Comparison of ENCODE assay signal across 1 fruit fly cellular context in genomic region chr3R:23297132-23297862, dm6.
TF ChIP-seq lines count a peak whose summit lies in the region.

No protein-coding gene starts in this region.

TF ChIP-seq in whole organism, embryonic, 481 proteins besides CTCF, POLR2A, EP300 and RAD21 (continued from another document and continues in another):
- TF ChIP-seq BtbVII (GFP tag; optimal IDR thresholded peaks at IDR 0.05; lab: Kevin White, UChicago) (no peak), Xrp1 (GFP tag; IDR thresholded peaks at IDR 0.05; lab: Robert Waterston, UW) (peak; percentile 72), vfl (GFP tag; optimal IDR thresholded peaks at IDR 0.05; lab: Kevin White, UChicago) (no peak), Ptx1 (GFP tag; IDR thresholded peaks at IDR 0.05; lab: Robert Waterston, UW) (peak; percentile 22; the same call in 1 of the 2 replicates), zfh2 (GFP tag; optimal IDR thresholded peaks at IDR 0.05; lab: Kevin White, UChicago) (no peak), CG12299 (tag; optimal IDR thresholded peaks at IDR 0.05; lab: Kevin White, UChicago) (no peak), CG12942 (GFP tag; optimal IDR thresholded peaks at IDR 0.05; lab: Kevin White, UChicago) (peak; percentile 10), MESR4 (GFP tag; optimal IDR thresholded peaks at IDR 0.05; lab: Kevin White, UChicago) (no peak), CG3838 (GFP tag; optimal IDR thresholded peaks at IDR 0.05; lab: Kevin White, UChicago) (no peak), Elba2 (GFP tag; optimal IDR thresholded peaks at IDR 0.05; lab: Kevin White, UChicago) (no peak), chif (GFP tag; optimal IDR thresholded peaks at IDR 0.05; lab: Kevin White, UChicago) (peak in 1 of 2 experiments; percentile 49), CG34224 (GFP tag; IDR thresholded peaks at IDR 0.05; lab: Robert Waterston, UW; ENCODE audit: partially characterized antibody) (no peak), Jarid2 (GFP tag; optimal IDR thresholded peaks at IDR 0.05; lab: Kevin White, UChicago) (peak; percentile 6), Side (GFP tag; optimal IDR thresholded peaks at IDR 0.05; lab: Kevin White, UChicago) (no peak), Meics (GFP tag; optimal IDR thresholded peaks at IDR 0.05; lab: Kevin White, UChicago) (peak; percentile 24), CG10321 (GFP tag; IDR thresholded peaks at IDR 0.05; lab: Robert Waterston, UW) (peak; percentile 43; the same call in 1 of the 2 replicates), CoRest (tag; optimal IDR thresholded peaks at IDR 0.05; lab: Kevin White, UChicago) (peak; percentile 31), dmrt99B (tag; optimal IDR thresholded peaks at IDR 0.05; lab: Kevin White, UChicago) (peak; percentile 20), PHDP (tag; optimal IDR thresholded peaks at IDR 0.05; lab: Kevin White, UChicago) (no peak), dpn (GFP tag; optimal IDR thresholded peaks at IDR 0.05; lab: Kevin White, UChicago) (peak in 1 of 2 experiments; percentile 16), CG5953 (GFP tag; IDR thresholded peaks at IDR 0.05; lab: Robert Waterston, UW) (0 out of 2 replicates have a peak, but pooled peaks have one; percentile 6), CG6689 (GFP tag; IDR thresholded peaks at IDR 0.05; lab: Robert Waterston, UW) (0 out of 2 replicates have a peak, but pooled peaks have one; percentile 32), CG8281 (tag; optimal IDR thresholded peaks at IDR 0.05; lab: Kevin White, UChicago) (no peak), MTF-1 (GFP tag; optimal IDR thresholded peaks at IDR 0.05; lab: Kevin White, UChicago; ENCODE audit: borderline replicate concordance) (peak; percentile 21), bigmax (GFP tag; optimal IDR thresholded peaks at IDR 0.05; lab: Kevin White, UChicago) (no peak), ranshi (GFP tag; IDR thresholded peaks at IDR 0.05; lab: Robert Waterston, UW) (no peak), gt (GFP tag; IDR thresholded peaks at IDR 0.05; lab: Robert Waterston, UW) (no peak), btn (GFP tag; optimal IDR thresholded peaks at IDR 0.05; lab: Kevin White, UChicago) (no peak), Sox100B (GFP tag; optimal IDR thresholded peaks at IDR 0.05; lab: Kevin White, UChicago) (no peak), dmrt11E (tag; optimal IDR thresholded peaks at IDR 0.05; lab: Kevin White, UChicago) (peak; percentile 81), schlank (tag; optimal IDR thresholded peaks at IDR 0.05; lab: Kevin White, UChicago) (no peak), trem (tag; optimal IDR thresholded peaks at IDR 0.05; lab: Kevin White, UChicago) (peak; percentile 36), cg (GFP tag; optimal IDR thresholded peaks at IDR 0.05; lab: Kevin White, UChicago) (no peak), CG7271 (tag; optimal IDR thresholded peaks at IDR 0.05; lab: Kevin White, UChicago) (no peak), grau (tag; optimal IDR thresholded peaks at IDR 0.05; lab: Kevin White, UChicago) (peak; percentile 14), az2 (GFP tag; optimal IDR thresholded peaks at IDR 0.05; lab: Kevin White, UChicago) (peak; percentile 21), CG17328 (GFP tag; IDR thresholded peaks at IDR 0.05; lab: Robert Waterston, UW) (no peak), CG17385 (GFP tag; optimal IDR thresholded peaks at IDR 0.05; lab: Kevin White, UChicago) (peak; percentile 61), H2.0 (GFP tag; IDR thresholded peaks at IDR 0.05; lab: Robert Waterston, UW) (no peak), CG4360 (GFP tag; IDR thresholded peaks at IDR 0.05; lab: Robert Waterston, UW) (no peak), bbx (GFP tag; IDR thresholded peaks at IDR 0.05; lab: Robert Waterston, UW; ENCODE audit: partially characterized antibody) (no peak), slp2 (GFP tag; optimal IDR thresholded peaks at IDR 0.05; lab: Kevin White, UChicago) (no peak), Ssrp (tag; optimal IDR thresholded peaks at IDR 0.05; lab: Kevin White, UChicago) (peak; percentile 45), CG4282 (GFP tag; optimal IDR thresholded peaks at IDR 0.05; lab: Kevin White, UChicago) (no peak), CG6254 (GFP tag; optimal IDR thresholded peaks at IDR 0.05; lab: Kevin White, UChicago) (no peak), CG9215 (GFP tag; IDR thresholded peaks at IDR 0.05; lab: Robert Waterston, UW) (no peak; the same call in 1 of the 2 replicates), Dek (tag; optimal IDR thresholded peaks at IDR 0.05; lab: Kevin White, UChicago) (no peak), CG1233 (GFP tag; optimal IDR thresholded peaks at IDR 0.05; lab: Kevin White, UChicago) (peak; percentile 9), stwl (tag; optimal IDR thresholded peaks at IDR 0.05; lab: Kevin White, UChicago) (no peak), NK7.1 (GFP tag; optimal IDR thresholded peaks at IDR 0.05; lab: Kevin White, UChicago) (no peak), Nf-YC (tag; optimal IDR thresholded peaks at IDR 0.05; lab: Kevin White, UChicago) (peak; percentile 93), Dip2 (GFP tag; IDR thresholded peaks at IDR 0.05; lab: Robert Waterston, UW) (no peak), crp (GFP tag; optimal IDR thresholded peaks at IDR 0.05; lab: Kevin White, UChicago) (no peak), CG3995 (GFP tag; optimal IDR thresholded peaks at IDR 0.05; lab: Kevin White, UChicago) (no peak), chn (GFP tag; optimal IDR thresholded peaks at IDR 0.05; lab: Kevin White, UChicago) (no peak), CG15514 (GFP tag; optimal IDR thresholded peaks at IDR 0.05; lab: Kevin White, UChicago) (peak; percentile 54), CG10209 (GFP tag; optimal IDR thresholded peaks at IDR 0.05; lab: Kevin White, UChicago) (peak; percentile 13), CG3281 (GFP tag; optimal IDR thresholded peaks at IDR 0.05; lab: Kevin White, UChicago) (peak; percentile 28), en (GFP tag; optimal IDR thresholded peaks at IDR 0.05; lab: Kevin White, UChicago) (no peak), bab2 (GFP tag; optimal IDR thresholded peaks at IDR 0.05; lab: Kevin White, UChicago) (no peak), dm (GFP tag; optimal IDR thresholded peaks at IDR 0.05; lab: Kevin White, UChicago) (peak; percentile 0), zf30C (GFP tag; optimal IDR thresholded peaks at IDR 0.05; lab: Kevin White, UChicago) (peak; percentile 17), seq (GFP tag; IDR thresholded peaks at IDR 0.05; lab: Robert Waterston, UW) (peak; percentile 44; the same call in 1 of the 2 replicates), wek (GFP tag; optimal IDR thresholded peaks at IDR 0.05; lab: Kevin White, UChicago) (peak; percentile 26), NFAT (GFP tag; IDR thresholded peaks at IDR 0.05; lab: Robert Waterston, UW) (no peak), Hsf (GFP tag; optimal IDR thresholded peaks at IDR 0.05; lab: Kevin White, UChicago) (peak; percentile 5), CG18476 (GFP tag; optimal IDR thresholded peaks at IDR 0.05; lab: Kevin White, UChicago) (peak; percentile 9), HLHmδ (GFP tag; optimal IDR thresholded peaks at IDR 0.05; lab: Kevin White, UChicago) (peak; percentile 76), dimm (GFP tag; IDR thresholded peaks at IDR 0.05; lab: Robert Waterston, UW) (no peak), fd96Cb (tag; optimal IDR thresholded peaks at IDR 0.05; lab: Kevin White, UChicago) (peak; percentile 58), CG12071 (GFP tag; optimal IDR thresholded peaks at IDR 0.05; lab: Kevin White, UChicago) (peak; percentile 29), Med (GFP tag; lab: Kevin White, UChicago) (peak; percentile 61), CG10654 (GFP tag; optimal IDR thresholded peaks at IDR 0.05; lab: Kevin White, UChicago) (peak; percentile 20), CG17361 (GFP tag; IDR thresholded peaks at IDR 0.05; lab: Robert Waterston, UW) (peak; percentile 66), tgo (GFP tag; IDR thresholded peaks at IDR 0.05; lab: Robert Waterston, UW) (0 out of 3 replicates have a peak, but pooled peaks have one; percentile 33), CG17829 (tag; optimal IDR thresholded peaks at IDR 0.05; lab: Kevin White, UChicago) (peak; percentile 20), CHES-1-like (GFP tag; optimal IDR thresholded peaks at IDR 0.05; lab: Kevin White, UChicago) (no peak), mam (GFP tag; optimal IDR thresholded peaks at IDR 0.05; lab: Kevin White, UChicago) (no peak), eve (GFP tag; optimal IDR thresholded peaks at IDR 0.05; lab: Kevin White, UChicago) (peak in 1 of 2 experiments; percentile 47), CG1603 (tag; optimal IDR thresholded peaks at IDR 0.05; lab: Kevin White, UChicago) (no peak), NC2α (GFP tag; optimal IDR thresholded peaks at IDR 0.05; lab: Kevin White, UChicago) (no peak), CG11504 (tag; optimal IDR thresholded peaks at IDR 0.05; lab: Kevin White, UChicago) (peak; percentile 51), pros (GFP tag; optimal IDR thresholded peaks at IDR 0.05; lab: Kevin White, UChicago) (peak; percentile 21), CG5245 (GFP tag; optimal IDR thresholded peaks at IDR 0.05; lab: Kevin White, UChicago) (peak; percentile 15), lola (GFP tag; optimal IDR thresholded peaks at IDR 0.05; lab: Kevin White, UChicago) (peak in 1 of 3 experiments; percentile 60), ap (GFP tag; IDR thresholded peaks at IDR 0.05; lab: Robert Waterston, UW) (no peak), tio (GFP tag; optimal IDR thresholded peaks at IDR 0.05; lab: Kevin White, UChicago) (peak; percentile 32), CG4617 (GFP tag; optimal IDR thresholded peaks at IDR 0.05; lab: Kevin White, UChicago; ENCODE audit: borderline replicate concordance) (no peak), Chrac-16 (GFP tag; optimal IDR thresholded peaks at IDR 0.05; lab: Kevin White, UChicago) (peak; percentile 37), CG9727 (GFP tag; optimal IDR thresholded peaks at IDR 0.05; lab: Kevin White, UChicago) (peak; percentile 60), ci (GFP tag; IDR thresholded peaks at IDR 0.05; lab: Robert Waterston, UW) (peak; percentile 63), caup (GFP tag; optimal IDR thresholded peaks at IDR 0.05; lab: Kevin White, UChicago; ENCODE audit: severe bottlenecking) (peak; percentile 13), repo (GFP tag; optimal IDR thresholded peaks at IDR 0.05; lab: Kevin White, UChicago) (no peak), Abd-B (GFP tag; optimal IDR thresholded peaks at IDR 0.05; lab: Kevin White, UChicago) (peak; percentile 35), CG12391 (tag; optimal IDR thresholded peaks at IDR 0.05; lab: Kevin White, UChicago) (peak; percentile 51), HLH54F (GFP tag; optimal IDR thresholded peaks at IDR 0.05; lab: Kevin White, UChicago) (no peak), CG1602 (GFP tag; optimal IDR thresholded peaks at IDR 0.05; lab: Kevin White, UChicago) (peak; percentile 38), CG17912 (GFP tag; optimal IDR thresholded peaks at IDR 0.05; lab: Kevin White, UChicago) (no peak), cwo (GFP tag; optimal IDR thresholded peaks at IDR 0.05; lab: Kevin White, UChicago) (peak; percentile 56), CG4424 (GFP tag; optimal IDR thresholded peaks at IDR 0.05; lab: Kevin White, UChicago) (peak; percentile 45), Mad (GFP tag; optimal IDR thresholded peaks at IDR 0.05; lab: Kevin White, UChicago) (no peak), Nf-YB (GFP tag; optimal IDR thresholded peaks at IDR 0.05; lab: Kevin White, UChicago) (peak; percentile 82), CG2712 (tag; optimal IDR thresholded peaks at IDR 0.05; lab: Kevin White, UChicago) (peak; percentile 69), z (GFP tag; IDR thresholded peaks at IDR 0.05; lab: Robert Waterston, UW) (no peak), sqz (GFP tag; optimal IDR thresholded peaks at IDR 0.05; lab: Kevin White, UChicago) (peak; percentile 55), Drgx (GFP tag; IDR thresholded peaks at IDR 0.05; lab: Robert Waterston, UW) (no peak), sens (GFP tag; lab: Kevin White, UChicago) (peak; percentile 54), CG7839 (tag; optimal IDR thresholded peaks at IDR 0.05; lab: Kevin White, UChicago) (peak; percentile 41), CG2202 (tag; optimal IDR thresholded peaks at IDR 0.05; lab: Kevin White, UChicago) (no peak), zen (tag; optimal IDR thresholded peaks at IDR 0.05; lab: Kevin White, UChicago) (peak; percentile 39), nmo (GFP tag; optimal IDR thresholded peaks at IDR 0.05; lab: Kevin White, UChicago) (peak; percentile 50), Six4 (GFP tag; optimal IDR thresholded peaks at IDR 0.05; lab: Kevin White, UChicago) (no peak), CG4820 (GFP tag; optimal IDR thresholded peaks at IDR 0.05; lab: Kevin White, UChicago) (peak; percentile 13), Dad (GFP tag; optimal IDR thresholded peaks at IDR 0.05; lab: Kevin White, UChicago) (no peak), Hey (tag; optimal IDR thresholded peaks at IDR 0.05; lab: Kevin White, UChicago) (peak; percentile 8), CG8388 (GFP tag; optimal IDR thresholded peaks at IDR 0.05; lab: Kevin White, UChicago) (peak; percentile 27), tup (GFP tag; optimal IDR thresholded peaks at IDR 0.05; lab: Kevin White, UChicago) (no peak), Aef1 (GFP tag; IDR thresholded peaks at IDR 0.05; lab: Robert Waterston, UW) (no peak), CG17359 (tag; optimal IDR thresholded peaks at IDR 0.05; lab: Kevin White, UChicago) (peak; percentile 25), eyg (GFP tag; optimal IDR thresholded peaks at IDR 0.05; lab: Kevin White, UChicago) (no peak), CG14710 (tag; optimal IDR thresholded peaks at IDR 0.05; lab: Kevin White, UChicago) (peak; percentile 52), lab (GFP tag; optimal IDR thresholded peaks at IDR 0.05; lab: Kevin White, UChicago) (peak; percentile 58), CG34422 (GFP tag; IDR thresholded peaks at IDR 0.05; lab: Robert Waterston, UW) (no peak), corto (GFP tag; optimal IDR thresholded peaks at IDR 0.05; lab: Kevin White, UChicago) (peak; percentile 9), CG32767 (GFP tag; IDR thresholded peaks at IDR 0.05; lab: Robert Waterston, UW) (no peak), CG16815 (GFP tag; optimal IDR thresholded peaks at IDR 0.05; lab: Kevin White, UChicago) (peak; percentile 45), phol (tag; optimal IDR thresholded peaks at IDR 0.05; lab: Kevin White, UChicago) (peak; percentile 70), CG6791 (GFP tag; IDR thresholded peaks at IDR 0.05; lab: Robert Waterston, UW; ENCODE audit: partially characterized antibody) (no peak), ERR (GFP tag; optimal IDR thresholded peaks at IDR 0.05; lab: Kevin White, UChicago) (no peak), CG15479 (GFP tag; optimal IDR thresholded peaks at IDR 0.05; lab: Kevin White, UChicago) (no peak), CG18262 (tag; optimal IDR thresholded peaks at IDR 0.05; lab: Kevin White, UChicago) (peak; percentile 69), CG1832 (GFP tag; optimal IDR thresholded peaks at IDR 0.05; lab: Kevin White, UChicago) (peak; percentile 70), mirr (GFP tag; optimal IDR thresholded peaks at IDR 0.05; lab: Kevin White, UChicago) (no peak), tin (GFP tag; optimal IDR thresholded peaks at IDR 0.05; lab: Kevin White, UChicago) (peak; percentile 13)
